Fruit fly (Drosophila melanogaster): ENCODE measurements around the gene xit.

Gene xit

dm6 chrX:6856332-6856995 is 35.6 kb downstream of the xit start (continued):
- peak; percentile 82 for TF ChIP-seq CG17359 (tag; optimal IDR thresholded peaks at IDR 0.05)
- TF ChIP-seq D (optimal IDR thresholded peaks at IDR 0.05), result no peak
- peak; percentile 47 for TF ChIP-seq D (GFP tag; optimal IDR thresholded peaks at IDR 0.05)
- peak; percentile 85 for TF ChIP-seq CG15269 (tag; optimal IDR thresholded peaks at IDR 0.05)
- no peak for TF ChIP-seq insv (GFP tag; optimal IDR thresholded peaks at IDR 0.05)
- TF ChIP-seq da (GFP tag; optimal IDR thresholded peaks at IDR 0.05), result no peak
- no peak for TF ChIP-seq TFAM (GFP tag; optimal IDR thresholded peaks at IDR 0.05)
- TF ChIP-seq CG18599 (GFP tag; optimal IDR thresholded peaks at IDR 0.05), result peak; percentile 70
- 0 out of 2 replicates have a peak, but pooled peaks have one; percentile 4 for TF ChIP-seq dati (GFP tag; IDR thresholded peaks at IDR 0.05)
- no peak for TF ChIP-seq luna (GFP tag; optimal IDR thresholded peaks at IDR 0.05)
- TF ChIP-seq CG9727 (GFP tag; optimal IDR thresholded peaks at IDR 0.05), result peak; percentile 48
- TF ChIP-seq jing (GFP tag; optimal IDR thresholded peaks at IDR 0.05), result no peak
- no peak for TF ChIP-seq cg (GFP tag; optimal IDR thresholded peaks at IDR 0.05)
- TF ChIP-seq Hey (tag; optimal IDR thresholded peaks at IDR 0.05), result no peak
- peak; percentile 19 for TF ChIP-seq CG3407 (GFP tag; optimal IDR thresholded peaks at IDR 0.05)
- peak; percentile 89 for TF ChIP-seq vvl (GFP tag; IDR thresholded peaks at IDR 0.05)
- TF ChIP-seq CG18619 (GFP tag; optimal IDR thresholded peaks at IDR 0.05), result peak; percentile 67
- no peak for TF ChIP-seq Ets97D (GFP tag; optimal IDR thresholded peaks at IDR 0.05)
- no peak for TF ChIP-seq Stat92E (GFP tag; optimal IDR thresholded peaks at IDR 0.05)
- peak; percentile 22; the same call in 1 of the 3 replicates for TF ChIP-seq croc (GFP tag; conservative IDR thresholded peaks at IDR 0.05)
- TF ChIP-seq CG8089 (GFP tag; optimal IDR thresholded peaks at IDR 0.05), result no peak
- no peak for TF ChIP-seq Dfd (GFP tag; optimal IDR thresholded peaks at IDR 0.05)
- 0 out of 2 replicates have a peak, but pooled peaks have one; percentile 9 for TF ChIP-seq Lim3 (GFP tag; IDR thresholded peaks at IDR 0.05)
- TF ChIP-seq CG18764 (GFP tag; optimal IDR thresholded peaks at IDR 0.05), result no peak
- peak; percentile 80 for TF ChIP-seq Oli (tag; optimal IDR thresholded peaks at IDR 0.05)
- TF ChIP-seq CG10565 (GFP tag; optimal IDR thresholded peaks at IDR 0.05), result no peak
- peak; percentile 16 for TF ChIP-seq Hsf (GFP tag; optimal IDR thresholded peaks at IDR 0.05)
- TF ChIP-seq usp (GFP tag; optimal IDR thresholded peaks at IDR 0.05), result no peak
- TF ChIP-seq CG31441 (GFP tag; IDR thresholded peaks at IDR 0.05), result peak; percentile 71
- peak; percentile 54 for TF ChIP-seq Vsx1 (GFP tag; optimal IDR thresholded peaks at IDR 0.05)
- TF ChIP-seq CG6175 (GFP tag; IDR thresholded peaks at IDR 0.05), result 0 out of 3 replicates have a peak, but pooled peaks have one; percentile 33
- TF ChIP-seq wdn (GFP tag; IDR thresholded peaks at IDR 0.05), result peak; percentile 70
- peak; percentile 76 for TF ChIP-seq Dek (tag; optimal IDR thresholded peaks at IDR 0.05)
- TF ChIP-seq B-H2 (GFP tag; optimal IDR thresholded peaks at IDR 0.05), result no peak
- TF ChIP-seq odd (GFP tag; optimal IDR thresholded peaks at IDR 0.05), result peak; percentile 18
- no peak for TF ChIP-seq Bgb (GFP tag; IDR thresholded peaks at IDR 0.05; ENCODE audit: partially characterized antibody)
- TF ChIP-seq ttk (GFP tag; IDR thresholded peaks at IDR 0.05), result peak; percentile 73
- peak; percentile 76 for TF ChIP-seq CG6813 (GFP tag; optimal IDR thresholded peaks at IDR 0.05)
- TF ChIP-seq slbo (GFP tag; IDR thresholded peaks at IDR 0.05), result peak; percentile 82
- peak; percentile 52 for TF ChIP-seq CG15514 (GFP tag; optimal IDR thresholded peaks at IDR 0.05)
- TF ChIP-seq CG4707 (GFP tag; optimal IDR thresholded peaks at IDR 0.05), result no peak
- peak; percentile 55 for TF ChIP-seq CG6254 (GFP tag; optimal IDR thresholded peaks at IDR 0.05)
- peak; percentile 77 for TF ChIP-seq CG1233 (GFP tag; optimal IDR thresholded peaks at IDR 0.05)
- peak; percentile 32 for TF ChIP-seq CG2875 (GFP tag; optimal IDR thresholded peaks at IDR 0.05)
- peak; percentile 46 for TF ChIP-seq Nf-YC (tag; optimal IDR thresholded peaks at IDR 0.05)
- TF ChIP-seq pb (GFP tag; optimal IDR thresholded peaks at IDR 0.05), result no peak
- no peak for TF ChIP-seq CG12744 (GFP tag; optimal IDR thresholded peaks at IDR 0.05)
- no peak for TF ChIP-seq tup (GFP tag; optimal IDR thresholded peaks at IDR 0.05)
- TF ChIP-seq mld (GFP tag; IDR thresholded peaks at IDR 0.05; ENCODE audit: partially characterized antibody), result no peak
